Fruit fly (Drosophila melanogaster) whole organism, embryonic: Measurements from ENCODE around the gene Cat.

ENCODE experiments used
- CG10209 ChIP-seq: fragments of 200-800 bp; sonication (Bioruptor generic); optimal IDR thresholded peaks from 3 replicates; lab custom pipeline; 2017; ENCODE audit warnings: missing biosample characterization, mild to moderate bottlenecking, missing genetic modification characterization, missing genetic modification reagents
- CG1024 ChIP-seq: fragments of 200-800 bp; sonication (Bioruptor generic); IDR thresholded peaks from 2 replicates; pipeline ENCODE4 v1.3.6; 2022; ENCODE audit warnings: missing biosample characterization, missing genetic modification characterization
- CG11085 ChIP-seq: fragments of 200-800 bp; sonication (Bioruptor generic); IDR thresholded peaks from 2 replicates; pipeline ENCODE4 v1.3.6; 2022; ENCODE audit warnings: missing biosample characterization, missing genetic modification characterization
- CG12391 ChIP-seq: fragments of 200-800 bp; sonication (Bioruptor generic); optimal IDR thresholded peaks from 3 replicates; lab custom pipeline; 2018; ENCODE audit warnings: missing biosample characterization, mild to moderate bottlenecking, missing genetic modification characterization, moderate library complexity
- CG12744 ChIP-seq: fragments of 200-800 bp; sonication (Bioruptor generic); optimal IDR thresholded peaks from 2 replicates; lab custom pipeline; 2016; ENCODE audit warnings: missing biosample characterization, missing genetic modification characterization
- CG13296 ChIP-seq: fragments of 200-800 bp; sonication (Bioruptor generic); optimal IDR thresholded peaks from 3 replicates; lab custom pipeline; 2018; ENCODE audit warnings: missing biosample characterization, mild to moderate bottlenecking, missing genetic modification characterization
- CG13624 ChIP-seq: fragments of 200-800 bp; sonication (Bioruptor generic); optimal IDR thresholded peaks from 2 replicates; lab custom pipeline; 2016; ENCODE audit warnings: missing biosample characterization, missing genetic modification characterization
- CG15011 ChIP-seq: fragments of 200-800 bp; sonication (Bioruptor generic); optimal IDR thresholded peaks from 3 replicates; lab custom pipeline; 2018; ENCODE audit warnings: missing biosample characterization, mild to moderate bottlenecking, missing genetic modification characterization
- CG1529 ChIP-seq: fragments of 200-800 bp; sonication (Bioruptor generic); optimal IDR thresholded peaks from 3 replicates; lab custom pipeline; 2018; ENCODE audit warnings: missing biosample characterization, missing genetic modification characterization
- CG1603 ChIP-seq: fragments of 200-800 bp; sonication (Bioruptor generic); optimal IDR thresholded peaks from 2 replicates; lab custom pipeline; 2019; ENCODE audit warnings: missing biosample characterization, mild to moderate bottlenecking, missing genetic modification characterization, moderate library complexity
- CG2202 ChIP-seq: fragments of 200-800 bp; sonication (Bioruptor generic); optimal IDR thresholded peaks from 2 replicates; lab custom pipeline; 2018; ENCODE audit warnings: missing biosample characterization, mild to moderate bottlenecking, missing genetic modification characterization
- CG30431 ChIP-seq: fragments of 200-800 bp; sonication (Bioruptor generic); optimal IDR thresholded peaks from 2 replicates; lab custom pipeline; 2017; ENCODE audit warnings: missing biosample characterization, missing genetic modification characterization
- CG31224 ChIP-seq: fragments of 200-800 bp; sonication (Bioruptor generic); IDR thresholded peaks from 2 replicates; pipeline ENCODE4 v1.3.6; 2022; ENCODE audit warnings: missing biosample characterization, missing genetic modification characterization
- CG33213 ChIP-seq: fragments of 200-800 bp; sonication (Bioruptor generic); optimal IDR thresholded peaks from 3 replicates; lab custom pipeline; 2016; ENCODE audit warnings: missing biosample characterization, missing genetic modification characterization
- CG4424 ChIP-seq: fragments of 200-800 bp; sonication (Bioruptor generic); optimal IDR thresholded peaks from 3 replicates; lab custom pipeline; 2016; ENCODE audit warnings: missing biosample characterization, missing genetic modification characterization
- CG4820 ChIP-seq: fragments of 200-800 bp; sonication (Bioruptor generic); optimal IDR thresholded peaks from 3 replicates; lab custom pipeline; 2016; ENCODE audit warnings: missing biosample characterization, missing genetic modification characterization
- CG8089 ChIP-seq: fragments of 200-800 bp; sonication (Bioruptor generic); optimal IDR thresholded peaks from 3 replicates; lab custom pipeline; 2016; ENCODE audit warnings: missing biosample characterization, missing genetic modification characterization
- CG8944 ChIP-seq: fragments of 200-800 bp; sonication (Bioruptor generic); optimal IDR thresholded peaks from 3 replicates; lab custom pipeline; 2016; ENCODE audit warnings: missing biosample characterization, missing genetic modification characterization
- CG9727 ChIP-seq: fragments of 200-800 bp; sonication (Bioruptor generic); optimal IDR thresholded peaks from 3 replicates; lab custom pipeline; 2017; ENCODE audit warnings: missing biosample characterization, mild to moderate bottlenecking, missing genetic modification characterization
- CTCF ChIP-seq: fragments of 200-800 bp; sonication (Bioruptor generic); optimal IDR thresholded peaks from 2 replicates; lab custom pipeline; 2017; ENCODE audit warnings: missing biosample characterization, mild to moderate bottlenecking, missing genetic modification characterization, moderate library complexity
- CkIIα-i1 ChIP-seq: fragments of 200-800 bp; sonication (Bioruptor generic); IDR thresholded peaks from 2 replicates; pipeline ENCODE4 v1.3.6; 2022; ENCODE audit warnings: missing biosample characterization, missing genetic modification characterization
- D ChIP-seq, 2 experiments: fragments of 200-800 bp in 1 of 2; fragments of >200 bp in 1 of 2; sonication (Bioruptor generic) in 1 of 2; optimal IDR thresholded peaks; 2 replicates in 1 of 2; 3 replicates in 1 of 2; lab custom pipeline; 2017; ENCODE audit warnings: mild to moderate bottlenecking in 1 of 2, missing biosample characterization in 1 of 2, missing genetic modification characterization in 1 of 2, missing genetic modification reagents in 1 of 2
- D19A ChIP-seq: fragments of 200-800 bp; optimal IDR thresholded peaks from 3 replicates; lab custom pipeline; 2019; ENCODE audit warnings: missing biosample characterization, mild to moderate bottlenecking, missing genetic modification characterization, moderate library complexity
- Dip3 ChIP-seq: fragments of 200-800 bp; sonication (Bioruptor generic); optimal IDR thresholded peaks from 3 replicates; lab custom pipeline; 2016; ENCODE audit warnings: missing biosample characterization, missing genetic modification characterization
- Gug ChIP-seq: fragments of 200-800 bp; sonication (Bioruptor generic); IDR thresholded peaks from 4 replicates; pipeline ENCODE4 v1.3.6; 2022; ENCODE audit warnings: missing biosample characterization, missing genetic modification characterization
- Hsf ChIP-seq: fragments of 200-800 bp; sonication (Bioruptor generic); optimal IDR thresholded peaks from 3 replicates; lab custom pipeline; 2016; ENCODE audit warnings: missing biosample characterization, missing genetic modification characterization
- MBD-R2 ChIP-seq: fragments of 200-800 bp; sonication (Bioruptor generic); IDR thresholded peaks from 2 replicates; pipeline ENCODE4 v1.3.6; 2022; ENCODE audit warnings: missing biosample characterization, missing genetic modification characterization
- MTF-1 ChIP-seq: fragments of 200-800 bp; sonication (Bioruptor generic); optimal IDR thresholded peaks from 2 replicates; lab custom pipeline; 2018; ENCODE audit warnings: missing biosample characterization, mild to moderate bottlenecking, missing genetic modification characterization, borderline replicate concordance
- Meics ChIP-seq: fragments of 200-800 bp; sonication (Bioruptor generic); optimal IDR thresholded peaks from 2 replicates; lab custom pipeline; 2017; ENCODE audit warnings: missing biosample characterization, mild to moderate bottlenecking, missing genetic modification characterization
- Six4 ChIP-seq: fragments of 200-800 bp; sonication (Bioruptor generic); optimal IDR thresholded peaks from 2 replicates; lab custom pipeline; 2016; ENCODE audit warnings: missing biosample characterization, missing genetic modification characterization
- TFAM ChIP-seq: fragments of 200-800 bp; sonication (Bioruptor generic); optimal IDR thresholded peaks from 2 replicates; lab custom pipeline; 2017; ENCODE audit warnings: missing biosample characterization, missing genetic modification characterization, inconsistent platforms
- al ChIP-seq: fragments of 200-800 bp; sonication (Bioruptor generic); IDR thresholded peaks from 2 replicates; pipeline ENCODE4 v1.3.6; 2022; ENCODE audit warnings: missing biosample characterization, missing genetic modification characterization
- az2 ChIP-seq: fragments of 200-800 bp; sonication (Bioruptor generic); optimal IDR thresholded peaks from 3 replicates; lab custom pipeline; 2016; ENCODE audit warnings: missing biosample characterization, missing genetic modification characterization
- bcd ChIP-seq: fragments of 200-800 bp; sonication (Bioruptor generic); optimal IDR thresholded peaks from 2 replicates; lab custom pipeline; 2017; ENCODE audit warnings: missing biosample characterization, mild to moderate bottlenecking, missing genetic modification characterization
- bowl ChIP-seq: fragments of 200-800 bp; sonication (Bioruptor generic); IDR thresholded peaks from 2 replicates; pipeline ENCODE4 v1.3.6; 2022; ENCODE audit warnings: missing biosample characterization, missing genetic modification characterization
- btn ChIP-seq: fragments of 200-800 bp; sonication (Bioruptor generic); optimal IDR thresholded peaks from 2 replicates; lab custom pipeline; 2016; ENCODE audit warnings: missing biosample characterization, missing genetic modification characterization
- cad ChIP-seq: fragments of >200 bp; optimal IDR thresholded peaks from 2 replicates; lab custom pipeline; 2017; ENCODE audit warnings: missing biosample characterization, missing genetic modification characterization
- cas ChIP-seq: fragments of 200-800 bp; sonication (Bioruptor generic); IDR thresholded peaks from 2 replicates; pipeline ENCODE4 v1.3.6; 2022; ENCODE audit warnings: missing biosample characterization, missing genetic modification characterization
- crol ChIP-seq: fragments of 200-800 bp; sonication (Bioruptor generic); IDR thresholded peaks from 2 replicates; pipeline ENCODE4 v1.3.6; 2022; ENCODE audit warnings: missing biosample characterization, missing genetic modification characterization
- dysf ChIP-seq: fragments of 200-800 bp; sonication (Bioruptor generic); IDR thresholded peaks from 3 replicates; pipeline ENCODE4 v1.3.6; 2022; ENCODE audit warnings: missing biosample characterization, missing genetic modification characterization
- ems ChIP-seq: fragments of 200-800 bp; sonication (Bioruptor generic); optimal IDR thresholded peaks from 3 replicates; lab custom pipeline; 2016; ENCODE audit warnings: missing biosample characterization, missing genetic modification characterization
- fd96Cb ChIP-seq: fragments of 200-800 bp; sonication (Bioruptor generic); optimal IDR thresholded peaks from 2 replicates; lab custom pipeline; 2018; ENCODE audit warnings: missing biosample characterization, mild to moderate bottlenecking, missing genetic modification characterization, moderate library complexity
- h ChIP-seq: fragments of >200 bp; optimal IDR thresholded peaks from 2 replicates; lab custom pipeline; 2017
- jumu ChIP-seq: fragments of 200-800 bp; sonication (Bioruptor generic); optimal IDR thresholded peaks from 3 replicates; lab custom pipeline; 2016; ENCODE audit warnings: missing biosample characterization, missing genetic modification characterization
- lilli ChIP-seq: fragments of 200-800 bp; sonication (Bioruptor generic); optimal IDR thresholded peaks from 3 replicates; lab custom pipeline; 2016; ENCODE audit warnings: missing biosample characterization, missing genetic modification characterization
- nmo ChIP-seq: fragments of 200-800 bp; sonication (Bioruptor generic); optimal IDR thresholded peaks from 2 replicates; lab custom pipeline; 2018; ENCODE audit warnings: missing biosample characterization, mild to moderate bottlenecking, missing genetic modification characterization, moderate library complexity
- pan ChIP-seq, 4 experiments: fragments of >200 bp in 3 of 4; fragments of 200-800 bp in 1 of 4; sonication (Bioruptor generic) in 1 of 4; optimal IDR thresholded peaks in 3 of 4; IDR thresholded peaks in 1 of 4; 2 replicates each; pipeline versions ENCODE4 v1.3.6 to Lab custom; 2017 to 2022; ENCODE audit warnings: missing biosample characterization in 2 of 4, missing genetic modification characterization in 2 of 4, mixed read lengths in 1 of 4
- pfk ChIP-seq: fragments of 200-800 bp; sonication (Bioruptor generic); optimal IDR thresholded peaks from 2 replicates; lab custom pipeline; 2018; ENCODE audit warnings: missing biosample characterization, mild to moderate bottlenecking, missing genetic modification characterization, moderate library complexity
- pho ChIP-seq: fragments of 200-800 bp; sonication (Bioruptor generic); optimal IDR thresholded peaks from 2 replicates; lab custom pipeline; 2016; ENCODE audit warnings: missing biosample characterization, missing genetic modification characterization
- pros ChIP-seq: fragments of 200-800 bp; sonication (Bioruptor generic); optimal IDR thresholded peaks from 3 replicates; lab custom pipeline; 2019; ENCODE audit warnings: missing biosample characterization, mild to moderate bottlenecking, missing genetic modification characterization, moderate library complexity
- sens ChIP-seq: fragments of 200-800 bp; sonication (Bioruptor generic); peaks from one replicate; lab custom pipeline; 2016; ENCODE audit warnings: missing biosample characterization, missing genetic modification characterization
- shn ChIP-seq: fragments of 200-800 bp; sonication (Bioruptor generic); optimal IDR thresholded peaks from 3 replicates; lab custom pipeline; 2016; ENCODE audit warnings: missing biosample characterization, missing genetic modification characterization
- tll ChIP-seq, 2 experiments: fragments of 200-800 bp in 1 of 2; fragments of >200 bp in 1 of 2; sonication (Bioruptor generic) in 1 of 2; optimal IDR thresholded peaks; 2 replicates each; lab custom pipeline; 2017 to 2019; ENCODE audit warnings: missing biosample characterization in 2 of 2, missing genetic modification characterization in 2 of 2, mild to moderate bottlenecking in 1 of 2, moderate library complexity in 1 of 2

Cat gene

dm6 chr3L:18786066-18786426 lies 36.4 kb upstream of the Cat start (continued):
- no peak for TF ChIP-seq CG13624 (GFP tag; lab: Kevin White, UChicago)
- TF ChIP-seq CTCF (GFP tag; lab: Kevin White, UChicago), result no peak
- no peak for TF ChIP-seq CG12744 (GFP tag; lab: Kevin White, UChicago)
- TF ChIP-seq dysf (GFP tag; lab: Robert Waterston, UW), result peak; percentile 53; the same call in 2 of the 3 replicates
- 0 out of 4 replicates have a peak, but pooled peaks have one; percentile 7 for TF ChIP-seq Gug (GFP tag; lab: Robert Waterston, UW)
- TF ChIP-seq CG8089 (GFP tag; lab: Kevin White, UChicago), result no peak
- peak; percentile 17 for TF ChIP-seq CG13296 (GFP tag; lab: Kevin White, UChicago)
- TF ChIP-seq Hsf (GFP tag; lab: Kevin White, UChicago), result no peak
- no peak for TF ChIP-seq cas (GFP tag; lab: Robert Waterston, UW)
- peak; percentile 25 for TF ChIP-seq sens
- TF ChIP-seq pan (optimal IDR thresholded peaks at IDR 0.05; lab: Kevin White, UChicago), result no peak
- peak in 1 of 2 experiments; percentile 79 for TF ChIP-seq pan (GFP tag; optimal IDR thresholded peaks at IDR 0.05 in 1 of 2, IDR thresholded peaks at IDR 0.05 in 1 of 2)
- TF ChIP-seq fd96Cb, result peak; percentile 12
- TF ChIP-seq CG1529 (GFP tag; lab: Kevin White, UChicago), result no peak
- no peak for TF ChIP-seq crol
- TF ChIP-seq bowl (GFP tag; lab: Robert Waterston, UW), result no peak
- no peak for TF ChIP-seq CkIIα-i1 (GFP tag; lab: Robert Waterston, UW)
- TF ChIP-seq tll (GFP tag; optimal IDR thresholded peaks at IDR 0.05; lab: Kevin White, UChicago), result no peak
- no peak for TF ChIP-seq bcd (GFP tag; lab: Kevin White, UChicago)
- TF ChIP-seq lilli (GFP tag; lab: Kevin White, UChicago), result peak; percentile 31
- TF ChIP-seq Six4, result no peak
- TF ChIP-seq pho (GFP tag; lab: Kevin White, UChicago), result no peak
- TF ChIP-seq CG12391 (tag; lab: Kevin White, UChicago), result peak; percentile 40
- TF ChIP-seq CG4424 (GFP tag; lab: Kevin White, UChicago), result no peak
- TF ChIP-seq CG1603 (tag; lab: Kevin White, UChicago), result no peak
- no peak for TF ChIP-seq CG4820 (GFP tag; lab: Kevin White, UChicago)
- TF ChIP-seq shn (GFP tag; lab: Kevin White, UChicago), result no peak
- TF ChIP-seq CG9727 (GFP tag; lab: Kevin White, UChicago), result no peak
- TF ChIP-seq btn (GFP tag; lab: Kevin White, UChicago), result no peak
- no peak for TF ChIP-seq D19A (tag; lab: Kevin White, UChicago)
- no peak for TF ChIP-seq cad (GFP tag; lab: Kevin White, UChicago)
- no peak for TF ChIP-seq TFAM (GFP tag; lab: Kevin White, UChicago)
- TF ChIP-seq MTF-1 (GFP tag; lab: Kevin White, UChicago), result no peak
- no peak for TF ChIP-seq h (lab: Kevin White, UChicago)
- no peak for TF ChIP-seq Dip3 (GFP tag; lab: Kevin White, UChicago)
- no peak for TF ChIP-seq CG8944 (GFP tag; lab: Kevin White, UChicago)
- TF ChIP-seq D (optimal IDR thresholded peaks at IDR 0.05; lab: Kevin White, UChicago), result no peak
- TF ChIP-seq D (GFP tag; optimal IDR thresholded peaks at IDR 0.05; lab: Kevin White, UChicago), result no peak
- no peak for TF ChIP-seq CG30431 (GFP tag; lab: Kevin White, UChicago)
- no peak for TF ChIP-seq jumu
- TF ChIP-seq ems (GFP tag; lab: Kevin White, UChicago), result no peak
- TF ChIP-seq CG33213 (GFP tag; lab: Kevin White, UChicago), result no peak
- TF ChIP-seq CG10209 (GFP tag; lab: Kevin White, UChicago), result peak; percentile 14
- no peak for TF ChIP-seq az2 (GFP tag; lab: Kevin White, UChicago)
- no peak for TF ChIP-seq CG31224 (GFP tag; lab: Robert Waterston, UW)
- peak; percentile 35; the same call in 1 of the 2 replicates for TF ChIP-seq al (GFP tag; lab: Robert Waterston, UW)
- no peak for TF ChIP-seq CG1024 (GFP tag; lab: Robert Waterston, UW)
- no peak for TF ChIP-seq Meics
- TF ChIP-seq CG11085 (GFP tag; lab: Robert Waterston, UW), result no peak
- TF ChIP-seq CG15011 (GFP tag; lab: Kevin White, UChicago), result no peak
- no peak for TF ChIP-seq pfk
- no peak for TF ChIP-seq pros (GFP tag; lab: Kevin White, UChicago)
- TF ChIP-seq CG2202 (tag; lab: Kevin White, UChicago), result no peak
- peak; percentile 11 for TF ChIP-seq nmo (GFP tag; lab: Kevin White, UChicago)
- TF ChIP-seq MBD-R2 (GFP tag; lab: Robert Waterston, UW), result no peak
